Fruit fly (Drosophila melanogaster) whole organism, pupa: Measurements from ENCODE around the gene chif.

ENCODE experiments used
- CG13204 ChIP-seq: fragments of 200-800 bp; sonication (Bioruptor generic); optimal IDR thresholded peaks from 2 replicates; lab custom pipeline; 2018; ENCODE audit warnings: missing biosample characterization, mild to moderate bottlenecking, missing genetic modification characterization, moderate library complexity
- CG32121 ChIP-seq: fragments of 200-800 bp; sonication (Bioruptor generic); IDR thresholded peaks from 2 replicates; pipeline ENCODE4 v1.3.6; 2022; ENCODE audit warnings: missing biosample characterization, missing genetic modification characterization
- CG8159 ChIP-seq: fragments of 200-800 bp; sonication (Bioruptor generic); optimal IDR thresholded peaks from 3 replicates; lab custom pipeline; 2018; ENCODE audit warnings: missing biosample characterization, mild to moderate bottlenecking, missing genetic modification characterization, moderate library complexity
- CG8301 ChIP-seq: fragments of 200-800 bp; sonication (Bioruptor generic); optimal IDR thresholded peaks from 2 replicates; lab custom pipeline; 2018; ENCODE audit warnings: missing biosample characterization, mild to moderate bottlenecking, missing genetic modification characterization
- EcR ChIP-seq: fragments of 200-800 bp; sonication (Bioruptor generic); optimal IDR thresholded peaks from 3 replicates; lab custom pipeline; 2019; ENCODE audit warnings: missing biosample characterization, missing genetic modification characterization, mild to moderate bottlenecking, moderate library complexity, missing genetic modification reagents
- Ets98B ChIP-seq: fragments of 200-800 bp; sonication (Bioruptor generic); IDR thresholded peaks from 2 replicates; pipeline ENCODE4 v1.3.6; 2022; ENCODE audit warnings: missing biosample characterization, missing genetic modification characterization

DNA sequence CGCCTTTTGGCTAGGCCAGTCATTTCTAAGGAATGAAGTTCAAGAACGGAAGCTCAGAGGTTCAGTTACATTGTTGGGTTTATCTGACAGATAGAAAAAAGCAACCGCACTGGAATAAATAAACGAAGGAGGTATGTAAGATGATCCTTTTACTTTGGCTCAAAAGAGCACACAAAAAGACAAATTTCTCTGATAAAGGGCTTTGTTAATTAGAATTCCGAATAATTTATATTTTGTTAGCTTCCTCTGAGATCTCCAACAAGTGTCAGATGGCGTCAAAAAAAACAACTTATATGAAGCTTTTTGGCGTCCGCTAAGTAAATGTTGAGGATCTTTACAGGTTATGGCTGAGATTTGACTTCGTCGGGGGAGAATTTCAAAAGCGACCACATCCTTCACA is 14.6 kb downstream of the chif start, which contains the start of gene CG31817:
- no peak for TF ChIP-seq CG8301
- TF ChIP-seq CG13204 (GFP tag; lab: Kevin White, UChicago) = no peak
- TF ChIP-seq CG8159 (tag; lab: Kevin White, UChicago) = no peak
- no peak for TF ChIP-seq Ets98B (GFP tag; lab: Robert Waterston, UW)
- no peak for TF ChIP-seq CG32121 (GFP tag; lab: Robert Waterston, UW)
- TF ChIP-seq EcR (GFP tag; lab: Kevin White, UChicago) = no peak
